Worm (Caenorhabditis elegans) whole organism, late embryonic: ENCODE data around the gene Y70C5A.3.

Experiments used
- ceh-30 ChIP-seq: fragments of 150-350 bp; optimal IDR thresholded peaks from 2 replicates; lab custom pipeline; 2014; ENCODE audit warnings: missing biosample characterization, missing genetic modification characterization
- sox-4 ChIP-seq: sonication (generic microtip); optimal IDR thresholded peaks from 2 replicates; lab custom pipeline; 2017; ENCODE audit warnings: mild to moderate bottlenecking, missing genetic modification characterization, inconsistent platforms, missing compliant biosample characterization

DNA sequence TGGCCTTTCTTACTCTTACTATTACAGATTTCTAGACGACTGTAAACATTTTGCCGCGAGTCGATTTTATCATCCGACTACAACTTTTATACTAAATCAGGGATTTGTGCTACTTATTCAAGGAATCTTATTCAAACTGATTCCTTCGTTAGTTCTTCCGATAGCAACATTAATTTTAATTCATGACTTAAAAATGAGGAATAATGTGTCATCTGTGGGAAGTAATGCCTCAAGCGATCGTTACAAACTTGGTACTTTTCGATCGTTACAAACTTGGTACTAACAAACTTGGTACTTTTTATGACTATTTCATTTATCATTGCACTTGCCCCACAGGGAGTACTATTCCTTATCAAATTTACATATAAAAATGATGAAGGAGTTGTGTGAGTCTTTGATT is 3.3 kb downstream of the Y70C5A.3 start, which contains the start of gene Y70C5A.4:
- no peak for TF ChIP-seq sox-4
- TF ChIP-seq ceh-30 (tag; lab: Kevin White, UChicago), result no peak
